Worm (Caenorhabditis elegans) whole organism, young adult: ENCODE data around the gene nlp-45.

Experiments
- F10E7.11 ChIP-seq: sonication (generic microtip); optimal IDR thresholded peaks from 2 replicates; lab custom pipeline; 2017; ENCODE audit warnings: mild to moderate bottlenecking, missing genetic modification characterization, moderate library complexity, missing compliant biosample characterization
- ama-1 ChIP-seq, 3 experiments: fragments of 150-350 bp in 1 of 3; sonication (generic microtip) in 2 of 3; optimal IDR thresholded peaks; 2 replicates each; lab custom pipeline; 2014 to 2018; ENCODE audit warnings: missing biosample characterization in 2 of 3, missing genetic modification characterization in 2 of 3, missing genetic modification reagents in 2 of 3
- bed-1 ChIP-seq: fragments of 200-800 bp; sonication (Bioruptor generic); IDR thresholded peaks from 2 replicates; pipeline ENCODE4 v1.3.6; 2022; ENCODE audit warnings: missing genetic modification reagents, missing genetic modification characterization, missing compliant biosample characterization
- chd-7 ChIP-seq: sonication (generic microtip); optimal IDR thresholded peaks from 2 replicates; lab custom pipeline; 2016; ENCODE audit warnings: mild to moderate bottlenecking, missing genetic modification characterization, moderate library complexity, missing compliant biosample characterization
- dpff-1 ChIP-seq: sonication (generic microtip); optimal IDR thresholded peaks from 2 replicates; lab custom pipeline; 2017; ENCODE audit warnings: mild to moderate bottlenecking, missing genetic modification characterization, missing compliant biosample characterization
- dpl-1 ChIP-seq: fragments of 150-350 bp; optimal IDR thresholded peaks from 2 replicates; lab custom pipeline; 2014; ENCODE audit warnings: missing biosample characterization, missing genetic modification reagents, missing genetic modification characterization
- pbrm-1 ChIP-seq: fragments of 200-800 bp; sonication (Bioruptor generic); IDR thresholded peaks from 2 replicates; pipeline ENCODE4 v1.3.6; 2022; ENCODE audit warnings: missing genetic modification reagents, missing genetic modification characterization, missing compliant biosample characterization
- pha-4 ChIP-seq: fragments of 150-350 bp; sonication (generic microtip); optimal IDR thresholded peaks from 2 replicates; lab custom pipeline; 2014; ENCODE audit warnings: missing biosample characterization, missing genetic modification reagents, missing genetic modification characterization
- rcor-1 ChIP-seq: fragments of 200-800 bp; sonication (Bioruptor generic); IDR thresholded peaks from 2 replicates; pipeline ENCODE4 v1.3.6; 2022; ENCODE audit warnings: missing genetic modification reagents, missing genetic modification characterization, missing compliant biosample characterization
- rpc-1 ChIP-seq, 2 experiments: fragments of 150-350 bp in 1 of 2; sonication (generic microtip) in 1 of 2; optimal IDR thresholded peaks; 2 replicates each; lab custom pipeline; 2014 to 2018; ENCODE audit warnings: missing biosample characterization in 1 of 2, missing genetic modification characterization in 1 of 2, missing genetic modification reagents in 1 of 2, missing genotype in 1 of 2
- snpc-4 ChIP-seq, 5 experiments: fragments of 150-350 bp in 1 of 5; sonication (generic microtip) in 4 of 5; optimal IDR thresholded peaks; 2 replicates each; lab custom pipeline; 2014 to 2018; ENCODE audit warnings: missing genetic modification characterization in 5 of 5, missing biosample characterization in 3 of 5, antibody characterized with exemption in 2 of 5, mild to moderate bottlenecking in 2 of 5, missing compliant biosample characterization in 2 of 5, missing genotype in 2 of 5, moderate library complexity in 2 of 5, missing genetic modification reagents in 1 of 5

- TF ChIP-seq rpc-1 (optimal IDR thresholded peaks at IDR 0.05; lab: Kevin White, UChicago) (no peak), rpc-1 (tag; optimal IDR thresholded peaks at IDR 0.05; lab: Kevin White, UChicago) (no peak), ama-1 (optimal IDR thresholded peaks at IDR 0.05; lab: Kevin White, UChicago) (no peak), ama-1 (GFP tag; optimal IDR thresholded peaks at IDR 0.05; lab: Kevin White, UChicago) (no peak), pha-4 (tag; lab: Kevin White, UChicago) (no peak), dpff-1 (tag; lab: Kevin White, UChicago) (no peak), snpc-4 (GFP tag; optimal IDR thresholded peaks at IDR 0.05; lab: Kevin White, UChicago) (no peak), snpc-4 (tag; optimal IDR thresholded peaks at IDR 0.05; lab: Kevin White, UChicago) (no peak), bed-1 (no peak), dpl-1 (GFP tag; lab: Kevin White, UChicago) (no peak), pbrm-1 (no peak), F10E7.11 (tag; lab: Kevin White, UChicago) (no peak), rcor-1 (no peak), chd-7 (tag; lab: Kevin White, UChicago) (no peak)
Observed at ce11 chrX:2375300-2376035, 37.4 kb upstream of the nlp-45 start, which contains the start of gene F47G3.3.
